Worm (Caenorhabditis elegans): Measurements from ENCODE around the gene F26F2.1.

DNA sequence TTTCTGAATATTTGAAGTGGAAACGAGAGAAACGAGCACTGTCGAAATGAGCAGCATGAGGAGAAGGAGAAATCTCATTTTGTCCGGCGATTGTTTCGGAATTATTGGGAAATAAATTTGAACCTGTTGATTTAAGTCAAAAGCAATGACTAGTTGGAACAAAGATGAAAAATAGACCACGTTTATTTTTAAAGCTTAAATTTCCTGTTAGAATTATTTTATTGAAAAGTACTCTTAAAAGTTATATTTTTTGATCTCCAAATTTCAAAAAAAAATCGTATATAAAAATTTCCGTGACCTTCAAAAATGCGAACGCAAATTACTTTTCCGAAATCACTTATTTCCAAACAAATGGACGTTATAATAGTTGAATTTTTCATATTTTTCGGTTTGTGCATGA lies 34.0 kb upstream of the F26F2.1 start, which contains the start of gene F26F2.11:
- TF ChIP-seq aly-2 (tag; optimal IDR thresholded peaks at IDR 0.05) (no peak), lsy-2 (tag; optimal IDR thresholded peaks at IDR 0.05) (no peak), elt-3 (tag; optimal IDR thresholded peaks at IDR 0.05) (no peak), ama-1 (optimal IDR thresholded peaks at IDR 0.05) (no peak), ztf-11 (tag; optimal IDR thresholded peaks at IDR 0.05) (no peak), unc-62 (GFP tag; optimal IDR thresholded peaks at IDR 0.05) (no peak), nhr-21 (tag; optimal IDR thresholded peaks at IDR 0.05) (no peak), nhr-25 (tag; optimal IDR thresholded peaks at IDR 0.05) (no peak), nhr-237 (tag; optimal IDR thresholded peaks at IDR 0.05) (no peak), zag-1 (tag; optimal IDR thresholded peaks at IDR 0.05) (no peak), snpc-4 (tag; optimal IDR thresholded peaks at IDR 0.05) (no peak), ZK546.5 (tag; optimal IDR thresholded peaks at IDR 0.05) (no peak)
